Fruit fly (Drosophila melanogaster) whole organism, embryonic: ENCODE measurements around the gene mRpL32.

Experiments
- Abd-B ChIP-seq: fragments of 200-800 bp; sonication (Bioruptor generic); optimal IDR thresholded peaks from 2 replicates; lab custom pipeline; 2018; ENCODE audit warnings: missing biosample characterization, mild to moderate bottlenecking, missing genetic modification characterization, moderate library complexity
- Blimp-1 ChIP-seq: fragments of 200-800 bp; sonication (Bioruptor generic); optimal IDR thresholded peaks from 3 replicates; lab custom pipeline; 2018; ENCODE audit warnings: missing biosample characterization, missing genetic modification characterization, mild to moderate bottlenecking, moderate library complexity, missing genetic modification reagents
- CG10462 ChIP-seq: fragments of 200-800 bp; sonication (Bioruptor generic); optimal IDR thresholded peaks from 2 replicates; lab custom pipeline; 2016; ENCODE audit warnings: missing biosample characterization, missing genetic modification characterization
- CG11504 ChIP-seq: fragments of 200-800 bp; sonication (Bioruptor generic); optimal IDR thresholded peaks from 3 replicates; lab custom pipeline; 2019; ENCODE audit warnings: missing biosample characterization, mild to moderate bottlenecking, missing genetic modification characterization, moderate library complexity
- CG11695 ChIP-seq: fragments of 200-800 bp; sonication (Bioruptor generic); IDR thresholded peaks from 3 replicates; pipeline ENCODE4 v1.3.6; 2022; ENCODE audit warnings: missing biosample characterization, missing genetic modification characterization
- CG13424 ChIP-seq: fragments of 200-800 bp; sonication (Bioruptor generic); optimal IDR thresholded peaks from 2 replicates; lab custom pipeline; 2019; ENCODE audit warnings: missing biosample characterization, mild to moderate bottlenecking, missing genetic modification characterization, moderate library complexity
- CG14710 ChIP-seq: fragments of 200-800 bp; sonication (Bioruptor generic); optimal IDR thresholded peaks from 3 replicates; lab custom pipeline; 2019; ENCODE audit warnings: missing biosample characterization, mild to moderate bottlenecking, missing genetic modification characterization, moderate library complexity
- CG2889 ChIP-seq: fragments of 200-800 bp; sonication (Bioruptor generic); IDR thresholded peaks from 3 replicates; pipeline ENCODE4 v1.3.6; 2022; ENCODE audit warnings: missing biosample characterization, missing genetic modification characterization
- CG31388 ChIP-seq: fragments of 200-800 bp; sonication (Bioruptor generic); optimal IDR thresholded peaks from 2 replicates; lab custom pipeline; 2016; ENCODE audit warnings: missing biosample characterization, missing genetic modification characterization
- CG3847 ChIP-seq: fragments of 200-800 bp; sonication (Bioruptor generic); IDR thresholded peaks from 2 replicates; pipeline ENCODE4 v1.3.6; 2022; ENCODE audit warnings: missing biosample characterization, missing genetic modification characterization
- CG6683 ChIP-seq: fragments of 200-800 bp; sonication (Bioruptor generic); optimal IDR thresholded peaks from 2 replicates; lab custom pipeline; 2017; ENCODE audit warnings: missing biosample characterization, mild to moderate bottlenecking, missing genetic modification characterization, missing genetic modification reagents
- CG6689 ChIP-seq: fragments of 200-800 bp; sonication (Bioruptor generic); IDR thresholded peaks from 2 replicates; pipeline ENCODE4 v1.3.6; 2022; ENCODE audit warnings: missing biosample characterization, missing genetic modification characterization
- CG7271 ChIP-seq: fragments of 200-800 bp; sonication (Bioruptor generic); optimal IDR thresholded peaks from 2 replicates; lab custom pipeline; 2018; ENCODE audit warnings: missing biosample characterization, mild to moderate bottlenecking, missing genetic modification characterization, moderate library complexity
- CG8944 ChIP-seq: fragments of 200-800 bp; sonication (Bioruptor generic); optimal IDR thresholded peaks from 3 replicates; lab custom pipeline; 2016; ENCODE audit warnings: missing biosample characterization, missing genetic modification characterization
- CTCF ChIP-seq: fragments of 200-800 bp; sonication (Bioruptor generic); optimal IDR thresholded peaks from 2 replicates; lab custom pipeline; 2017; ENCODE audit warnings: missing biosample characterization, mild to moderate bottlenecking, missing genetic modification characterization, moderate library complexity
- Camta ChIP-seq: fragments of 200-800 bp; sonication (Bioruptor generic); optimal IDR thresholded peaks from 2 replicates; lab custom pipeline; 2016; ENCODE audit warnings: missing biosample characterization, missing genetic modification characterization
- CrebB ChIP-seq: fragments of 200-800 bp; sonication (Bioruptor generic); optimal IDR thresholded peaks from 3 replicates; lab custom pipeline; 2018; ENCODE audit warnings: missing biosample characterization, mild to moderate bottlenecking, missing genetic modification characterization
- Dll ChIP-seq: fragments of 200-800 bp; sonication (Bioruptor generic); IDR thresholded peaks from 4 replicates; pipeline ENCODE4 v1.3.6; 2022; ENCODE audit warnings: missing biosample characterization, missing genetic modification characterization; ENCODE audit not compliant: partially characterized antibody
- Doc3 ChIP-seq: fragments of 200-800 bp; sonication (Bioruptor generic); IDR thresholded peaks from 3 replicates; pipeline ENCODE4 v1.3.6; 2022; ENCODE audit warnings: missing biosample characterization, missing genetic modification characterization; ENCODE audit not compliant: partially characterized antibody
- Dp ChIP-seq: fragments of 200-800 bp; sonication (Bioruptor generic); optimal IDR thresholded peaks from 2 replicates; lab custom pipeline; 2018; ENCODE audit warnings: missing biosample characterization, mild to moderate bottlenecking, missing genetic modification characterization, moderate library complexity
- Drgx ChIP-seq: fragments of 200-800 bp; sonication (Bioruptor generic); IDR thresholded peaks from 2 replicates; pipeline ENCODE4 v1.3.6; 2022; ENCODE audit warnings: missing biosample characterization, missing genetic modification characterization
- Fer3 ChIP-seq: fragments of 200-800 bp; sonication (Bioruptor generic); optimal IDR thresholded peaks from 2 replicates; lab custom pipeline; 2018; ENCODE audit warnings: missing biosample characterization, mild to moderate bottlenecking, missing genetic modification characterization, moderate library complexity
- Hr51 ChIP-seq, 2 experiments: fragments of 200-800 bp; sonication (Bioruptor generic); optimal IDR thresholded peaks; 2 replicates in 1 of 2; 3 replicates in 1 of 2; lab custom pipeline; 2016 to 2018; ENCODE audit warnings: missing biosample characterization in 2 of 2, missing genetic modification characterization in 2 of 2, mild to moderate bottlenecking in 1 of 2, moderate library complexity in 1 of 2
- MBD-R2 ChIP-seq: fragments of 200-800 bp; sonication (Bioruptor generic); IDR thresholded peaks from 2 replicates; pipeline ENCODE4 v1.3.6; 2022; ENCODE audit warnings: missing biosample characterization, missing genetic modification characterization
- Med ChIP-seq: fragments of 200-800 bp; sonication (Bioruptor generic); peaks from one replicate; lab custom pipeline; 2016; ENCODE audit warnings: missing biosample characterization, missing genetic modification characterization, mild to moderate bottlenecking, inconsistent platforms, moderate library complexity
- Pdp1 ChIP-seq, 2 experiments: fragments of 200-800 bp; sonication (Bioruptor generic); optimal IDR thresholded peaks; 3 replicates each; lab custom pipeline; 2016; ENCODE audit warnings: missing biosample characterization in 2 of 2, missing genetic modification characterization in 2 of 2, mild to moderate bottlenecking in 1 of 2, moderate library complexity in 1 of 2
- Ptx1 ChIP-seq: fragments of 200-800 bp; sonication (Bioruptor generic); IDR thresholded peaks from 2 replicates; pipeline ENCODE4 v1.3.6; 2022; ENCODE audit warnings: missing biosample characterization, missing genetic modification characterization
- Sox102F ChIP-seq: fragments of 200-800 bp; sonication (Bioruptor generic); optimal IDR thresholded peaks from 2 replicates; lab custom pipeline; 2018; ENCODE audit warnings: missing biosample characterization, mild to moderate bottlenecking, missing genetic modification characterization, moderate library complexity
- Sry-β ChIP-seq: fragments of 200-800 bp; sonication (Bioruptor generic); optimal IDR thresholded peaks from 2 replicates; lab custom pipeline; 2018; ENCODE audit warnings: missing biosample characterization, mild to moderate bottlenecking, missing genetic modification characterization, moderate library complexity
- Ssrp ChIP-seq: fragments of 200-800 bp; sonication (Bioruptor generic); optimal IDR thresholded peaks from 2 replicates; lab custom pipeline; 2018; ENCODE audit warnings: missing biosample characterization, mild to moderate bottlenecking, missing genetic modification characterization, moderate library complexity
- Xrp1 ChIP-seq: fragments of 200-800 bp; sonication (Bioruptor generic); IDR thresholded peaks from 2 replicates; pipeline ENCODE4 v1.3.6; 2022; ENCODE audit warnings: missing biosample characterization, missing genetic modification characterization
- YL-1 ChIP-seq: fragments of 200-800 bp; sonication (Bioruptor generic); optimal IDR thresholded peaks from 3 replicates; lab custom pipeline; 2017; ENCODE audit warnings: missing biosample characterization, mild to moderate bottlenecking, missing genetic modification characterization
- amos ChIP-seq: fragments of 200-800 bp; sonication (Bioruptor generic); IDR thresholded peaks from 2 replicates; pipeline ENCODE4 v1.3.6; 2022; ENCODE audit warnings: missing biosample characterization, missing genetic modification characterization; ENCODE audit not compliant: partially characterized antibody
- ara ChIP-seq: fragments of 200-800 bp; sonication (Bioruptor generic); IDR thresholded peaks from 2 replicates; pipeline ENCODE4 v1.3.6; 2022; ENCODE audit warnings: missing biosample characterization, missing genetic modification characterization
- ash1 ChIP-seq: fragments of 200-800 bp; sonication (Bioruptor generic); optimal IDR thresholded peaks from 2 replicates; lab custom pipeline; 2018; ENCODE audit warnings: missing biosample characterization, mild to moderate bottlenecking, missing genetic modification characterization
- crc ChIP-seq: fragments of 200-800 bp; sonication (Bioruptor generic); optimal IDR thresholded peaks from 2 replicates; lab custom pipeline; 2016; ENCODE audit warnings: missing biosample characterization, missing genetic modification characterization
- dmrt99B ChIP-seq: fragments of 200-800 bp; sonication (Bioruptor generic); optimal IDR thresholded peaks from 2 replicates; lab custom pipeline; 2018; ENCODE audit warnings: missing biosample characterization, mild to moderate bottlenecking, missing genetic modification characterization, moderate library complexity
- esg ChIP-seq: fragments of 200-800 bp; sonication (Bioruptor generic); conservative IDR thresholded peaks from 2 replicates; pipeline ENCODE4 v1.3.6; 2022; ENCODE audit warnings: missing biosample characterization, missing genetic modification characterization
- gem ChIP-seq: fragments of 200-800 bp; sonication (Bioruptor generic); optimal IDR thresholded peaks from 2 replicates; lab custom pipeline; 2019; ENCODE audit warnings: missing biosample characterization, mild to moderate bottlenecking, missing genetic modification characterization, moderate library complexity
- nmo ChIP-seq: fragments of 200-800 bp; sonication (Bioruptor generic); optimal IDR thresholded peaks from 2 replicates; lab custom pipeline; 2018; ENCODE audit warnings: missing biosample characterization, mild to moderate bottlenecking, missing genetic modification characterization, moderate library complexity
- phol ChIP-seq: fragments of 200-800 bp; sonication (Bioruptor generic); optimal IDR thresholded peaks from 3 replicates; lab custom pipeline; 2018; ENCODE audit warnings: missing biosample characterization, mild to moderate bottlenecking, missing genetic modification characterization, moderate library complexity
- prd ChIP-seq, 3 experiments: fragments of >200 bp in 2 of 3; fragments of 200-800 bp in 1 of 3; sonication (Bioruptor generic) in 1 of 3; optimal IDR thresholded peaks in 2 of 3; IDR thresholded peaks in 1 of 3; 2 replicates in 2 of 3; 3 replicates in 1 of 3; pipeline versions ENCODE4 v1.3.6 to Lab custom; 2017 to 2022; ENCODE audit warnings: missing biosample characterization in 1 of 3, missing genetic modification characterization in 1 of 3
- pzg ChIP-seq: fragments of 200-800 bp; sonication (Bioruptor generic); optimal IDR thresholded peaks from 3 replicates; lab custom pipeline; 2018; ENCODE audit warnings: missing biosample characterization, mild to moderate bottlenecking, missing genetic modification characterization, moderate library complexity
- row ChIP-seq: fragments of 200-800 bp; sonication (Bioruptor generic); IDR thresholded peaks from 3 replicates; pipeline ENCODE4 v1.3.6; 2022; ENCODE audit warnings: missing biosample characterization, missing genetic modification characterization
- sens ChIP-seq: fragments of 200-800 bp; sonication (Bioruptor generic); peaks from one replicate; lab custom pipeline; 2016; ENCODE audit warnings: missing biosample characterization, missing genetic modification characterization
- sima ChIP-seq: fragments of 200-800 bp; sonication (Bioruptor generic); optimal IDR thresholded peaks from 2 replicates; lab custom pipeline; 2016; ENCODE audit warnings: missing biosample characterization, missing genetic modification characterization
- tll ChIP-seq, 2 experiments: fragments of 200-800 bp in 1 of 2; fragments of >200 bp in 1 of 2; sonication (Bioruptor generic) in 1 of 2; optimal IDR thresholded peaks; 2 replicates each; lab custom pipeline; 2017 to 2019; ENCODE audit warnings: missing biosample characterization in 2 of 2, missing genetic modification characterization in 2 of 2, mild to moderate bottlenecking in 1 of 2, moderate library complexity in 1 of 2
- tna ChIP-seq: fragments of 200-800 bp; sonication (Bioruptor generic); IDR thresholded peaks from 2 replicates; pipeline ENCODE4 v1.3.6; 2022; ENCODE audit warnings: missing biosample characterization, missing genetic modification characterization; ENCODE audit not compliant: partially characterized antibody
- twi ChIP-seq: fragments of 200-800 bp; optimal IDR thresholded peaks from 2 replicates; lab custom pipeline; 2019; ENCODE audit warnings: missing biosample characterization, mild to moderate bottlenecking, missing genetic modification characterization, moderate library complexity
- tx ChIP-seq: fragments of 200-800 bp; sonication (Bioruptor generic); optimal IDR thresholded peaks from 2 replicates; lab custom pipeline; 2016; ENCODE audit warnings: missing biosample characterization, missing genetic modification characterization

The mRpL32 gene

dm6 chr3R:31251130-31251770 lies 1.4 kb upstream of the mRpL32 start (continued):
- TF ChIP-seq MBD-R2 (no peak), gem (tag; lab: Kevin White, UChicago) (peak; percentile 31), CG7271 (tag; lab: Kevin White, UChicago) (no peak), dmrt99B (peak; percentile 31), sens (GFP tag; lab: Kevin White, UChicago) (peak; percentile 69), Blimp-1 (peak; percentile 91), CG11695 (no peak), Sox102F (peak; percentile 49), CG6689 (peak; percentile 11; the same call in 1 of the 2 replicates), Xrp1 (peak; percentile 39; the same call in 1 of the 2 replicates), tna (no peak), CG8944 (GFP tag; lab: Kevin White, UChicago) (no peak), CG31388 (no peak), Drgx (GFP tag; lab: Robert Waterston, UW) (peak; percentile 55), twi (tag; lab: Kevin White, UChicago) (no peak), CG2889 (no peak), ara (GFP tag; lab: Robert Waterston, UW) (no peak), Camta (GFP tag; lab: Kevin White, UChicago) (peak; percentile 8), CG6683 (GFP tag; lab: Kevin White, UChicago) (no peak), Ssrp (tag; lab: Kevin White, UChicago) (peak; percentile 0), Hr51 (GFP tag; optimal IDR thresholded peaks at IDR 0.05; lab: Kevin White, UChicago) (peak in 1 of 2 experiments; percentile 6), amos (GFP tag; lab: Robert Waterston, UW) (no peak), crc (GFP tag; lab: Kevin White, UChicago) (no peak), row (GFP tag; lab: Robert Waterston, UW) (peak; percentile 17; the same call in 1 of the 3 replicates), ash1 (GFP tag; lab: Kevin White, UChicago) (no peak), nmo (GFP tag; lab: Kevin White, UChicago) (peak; percentile 17), Fer3 (tag; lab: Kevin White, UChicago) (no peak), CG14710 (no peak), phol (tag; lab: Kevin White, UChicago) (no peak), sima (GFP tag; lab: Kevin White, UChicago) (no peak), CrebB (no peak), CG13424 (peak; percentile 10), prd (optimal IDR thresholded peaks at IDR 0.05; lab: Kevin White, UChicago) (no peak), prd (GFP tag; IDR thresholded peaks at IDR 0.05; lab: Robert Waterston, UW) (peak; percentile 17; the same call in 1 of the 3 replicates), tx (GFP tag; lab: Kevin White, UChicago) (no peak), CG3847 (GFP tag; lab: Robert Waterston, UW) (no peak), esg (GFP tag; lab: Robert Waterston, UW) (no peak), Ptx1 (GFP tag; lab: Robert Waterston, UW) (0 out of 2 replicates have a peak, but pooled peaks have one; percentile 20), tll (GFP tag; optimal IDR thresholded peaks at IDR 0.05; lab: Kevin White, UChicago) (no peak), CG11504 (tag; lab: Kevin White, UChicago) (peak; percentile 6)
- TF ChIP-seq, all 482 proteins: peak for 25

dm6 chr3R:31254808-31255207 lies 2.1 kb downstream of the mRpL32 start, which contains the start of the genes CG1750 and spn-F:
CG1750 (minus strand) TSS chr3R:31254900.
spn-F (plus strand) TSS chr3R:31255127.
- TF ChIP-seq Dll (GFP tag; lab: Robert Waterston, UW) (peak; percentile 89), Abd-B (GFP tag; lab: Kevin White, UChicago) (peak; percentile 33), Sry-β (GFP tag; lab: Kevin White, UChicago) (peak; percentile 28), pzg (GFP tag; lab: Kevin White, UChicago) (peak; percentile 61), CG10462 (GFP tag; lab: Kevin White, UChicago) (no peak), Doc3 (GFP tag; lab: Robert Waterston, UW) (peak; percentile 76), CTCF (peak; percentile 1), Med (peak; percentile 58), Pdp1 (GFP tag; optimal IDR thresholded peaks at IDR 0.05; lab: Kevin White, UChicago) (peak in 1 of 2 experiments; percentile 98), CG14710 (peak; percentile 50), YL-1 (peak; percentile 43), nmo (GFP tag; lab: Kevin White, UChicago) (peak; percentile 32), Dp (GFP tag; lab: Kevin White, UChicago) (peak; percentile 14)
